Fruit fly (Drosophila melanogaster) whole organism, embryonic: Measurements from ENCODE around the gene ninaG.

Experiments used
- ATbp ChIP-seq: fragments of 200-800 bp; sonication (Bioruptor generic); optimal IDR thresholded peaks from 2 replicates; lab custom pipeline; 2017; ENCODE audit warnings: missing biosample characterization, mild to moderate bottlenecking, missing genetic modification characterization, missing genetic modification reagents
- CG11085 ChIP-seq: fragments of 200-800 bp; sonication (Bioruptor generic); IDR thresholded peaks from 2 replicates; pipeline ENCODE4 v1.3.6; 2022; ENCODE audit warnings: missing biosample characterization, missing genetic modification characterization
- CG11560 ChIP-seq: fragments of 200-800 bp; sonication (Bioruptor generic); IDR thresholded peaks from 3 replicates; pipeline ENCODE4 v1.3.6; 2022; ENCODE audit warnings: missing biosample characterization, missing genetic modification characterization
- CG12071 ChIP-seq: fragments of 200-800 bp; sonication (Bioruptor generic); optimal IDR thresholded peaks from 3 replicates; lab custom pipeline; 2018; ENCODE audit warnings: missing biosample characterization, mild to moderate bottlenecking, missing genetic modification characterization
- CG12155 ChIP-seq: fragments of 200-800 bp; sonication (Bioruptor generic); optimal IDR thresholded peaks from 3 replicates; lab custom pipeline; 2016; ENCODE audit warnings: missing biosample characterization, missing genetic modification characterization
- CG12219 ChIP-seq: fragments of 200-800 bp; sonication (Bioruptor generic); optimal IDR thresholded peaks from 3 replicates; lab custom pipeline; 2018; ENCODE audit warnings: missing biosample characterization, mild to moderate bottlenecking, missing genetic modification characterization
- CG12659 ChIP-seq: fragments of 200-800 bp; sonication (Bioruptor generic); optimal IDR thresholded peaks from 3 replicates; lab custom pipeline; 2017; ENCODE audit warnings: mild to moderate bottlenecking, missing biosample characterization, missing genetic modification reagents, missing genetic modification characterization
- CG12744 ChIP-seq: fragments of 200-800 bp; sonication (Bioruptor generic); optimal IDR thresholded peaks from 2 replicates; lab custom pipeline; 2016; ENCODE audit warnings: missing biosample characterization, missing genetic modification characterization
- CG13424 ChIP-seq: fragments of 200-800 bp; sonication (Bioruptor generic); optimal IDR thresholded peaks from 2 replicates; lab custom pipeline; 2019; ENCODE audit warnings: missing biosample characterization, mild to moderate bottlenecking, missing genetic modification characterization, moderate library complexity
- CG13624 ChIP-seq: fragments of 200-800 bp; sonication (Bioruptor generic); optimal IDR thresholded peaks from 2 replicates; lab custom pipeline; 2016; ENCODE audit warnings: missing biosample characterization, missing genetic modification characterization
- CG14014 ChIP-seq: fragments of 200-800 bp; sonication (Bioruptor generic); IDR thresholded peaks from 2 replicates; pipeline ENCODE4 v1.3.6; 2022; ENCODE audit warnings: missing biosample characterization, missing genetic modification characterization
- CG14441 ChIP-seq: fragments of 200-800 bp; sonication (Bioruptor generic); IDR thresholded peaks from 2 replicates; pipeline ENCODE4 v1.3.6; 2022; ENCODE audit warnings: missing biosample characterization, missing genetic modification characterization
- CG17361 ChIP-seq: fragments of 200-800 bp; sonication (Bioruptor generic); IDR thresholded peaks from 3 replicates; pipeline ENCODE4 v1.3.6; 2022; ENCODE audit warnings: missing biosample characterization, missing genetic modification characterization
- CG18764 ChIP-seq: fragments of 200-800 bp; sonication (Bioruptor generic); optimal IDR thresholded peaks from 3 replicates; lab custom pipeline; 2016; ENCODE audit warnings: missing biosample characterization, missing genetic modification characterization
- CG2116 ChIP-seq: fragments of 200-800 bp; sonication (Bioruptor generic); optimal IDR thresholded peaks from 3 replicates; lab custom pipeline; 2018; ENCODE audit warnings: missing biosample characterization, mild to moderate bottlenecking, missing genetic modification characterization
- CG31388 ChIP-seq: fragments of 200-800 bp; sonication (Bioruptor generic); optimal IDR thresholded peaks from 2 replicates; lab custom pipeline; 2016; ENCODE audit warnings: missing biosample characterization, missing genetic modification characterization
- CG32532 ChIP-seq: fragments of 200-800 bp; sonication (Bioruptor generic); IDR thresholded peaks from 2 replicates; pipeline ENCODE4 v1.3.6; 2022; ENCODE audit warnings: missing biosample characterization, missing genetic modification characterization
- CG3407 ChIP-seq: fragments of 200-800 bp; sonication (Bioruptor generic); optimal IDR thresholded peaks from 2 replicates; lab custom pipeline; 2018; ENCODE audit warnings: missing biosample characterization, mild to moderate bottlenecking, missing genetic modification characterization
- CG34376 ChIP-seq: fragments of 200-800 bp; sonication (Bioruptor generic); optimal IDR thresholded peaks from 2 replicates; lab custom pipeline; 2018; ENCODE audit warnings: missing biosample characterization, mild to moderate bottlenecking, missing genetic modification characterization
- CG34422 ChIP-seq: fragments of 200-800 bp; sonication (Bioruptor generic); IDR thresholded peaks from 3 replicates; pipeline ENCODE4 v1.3.6; 2022; ENCODE audit warnings: missing biosample characterization, missing genetic modification characterization
- CG4617 ChIP-seq: fragments of 200-800 bp; sonication (Bioruptor generic); optimal IDR thresholded peaks from 3 replicates; lab custom pipeline; 2016; ENCODE audit warnings: missing biosample characterization, missing genetic modification characterization, borderline replicate concordance
- CG6689 ChIP-seq: fragments of 200-800 bp; sonication (Bioruptor generic); IDR thresholded peaks from 2 replicates; pipeline ENCODE4 v1.3.6; 2022; ENCODE audit warnings: missing biosample characterization, missing genetic modification characterization
- CG6813 ChIP-seq: fragments of 200-800 bp; sonication (Bioruptor generic); optimal IDR thresholded peaks from 2 replicates; lab custom pipeline; 2017; ENCODE audit warnings: missing biosample characterization, missing genetic modification characterization, mild to moderate bottlenecking, moderate library complexity, missing genetic modification reagents
- CG7357 ChIP-seq: fragments of 200-800 bp; sonication (Bioruptor generic); IDR thresholded peaks from 3 replicates; pipeline ENCODE4 v1.3.6; 2022; ENCODE audit warnings: missing biosample characterization, missing genetic modification characterization
- CG7928 ChIP-seq: fragments of 200-800 bp; sonication (Bioruptor generic); optimal IDR thresholded peaks from 2 replicates; lab custom pipeline; 2017; ENCODE audit warnings: missing biosample characterization, mild to moderate bottlenecking, missing genetic modification characterization
- CG7963 ChIP-seq: fragments of 200-800 bp; sonication (Bioruptor generic); IDR thresholded peaks from 3 replicates; pipeline ENCODE4 v1.3.6; 2022; ENCODE audit warnings: missing biosample characterization, missing genetic modification characterization; ENCODE audit not compliant: partially characterized antibody
- CG9437 ChIP-seq: fragments of 200-800 bp; sonication (Bioruptor generic); optimal IDR thresholded peaks from 2 replicates; lab custom pipeline; 2018; ENCODE audit warnings: missing biosample characterization, mild to moderate bottlenecking, missing genetic modification characterization
- D19B ChIP-seq: fragments of 200-800 bp; sonication (Bioruptor generic); optimal IDR thresholded peaks from 2 replicates; lab custom pipeline; 2017; ENCODE audit warnings: missing biosample characterization, mild to moderate bottlenecking, missing genetic modification characterization
- E2f1 ChIP-seq: fragments of 200-800 bp; sonication (Bioruptor generic); IDR thresholded peaks from 2 replicates; pipeline ENCODE4 v1.3.6; 2022; ENCODE audit warnings: missing biosample characterization, missing genetic modification characterization
- Fer1 ChIP-seq: fragments of 200-800 bp; sonication (Bioruptor generic); optimal IDR thresholded peaks from 2 replicates; lab custom pipeline; 2017; ENCODE audit warnings: missing biosample characterization, mild to moderate bottlenecking, missing genetic modification characterization
- Hr39 ChIP-seq: fragments of >200 bp; optimal IDR thresholded peaks from 2 replicates; lab custom pipeline; 2017
- Max ChIP-seq: fragments of 200-800 bp; sonication (Bioruptor generic); optimal IDR thresholded peaks from 2 replicates; lab custom pipeline; 2016; ENCODE audit warnings: missing biosample characterization, mild to moderate bottlenecking, missing genetic modification characterization
- NFAT ChIP-seq: fragments of 200-800 bp; sonication (Bioruptor generic); IDR thresholded peaks from 2 replicates; pipeline ENCODE4 v1.3.6; 2022; ENCODE audit warnings: missing biosample characterization, missing genetic modification characterization
- Nf-YB ChIP-seq: fragments of 200-800 bp; sonication (Bioruptor generic); optimal IDR thresholded peaks from 3 replicates; lab custom pipeline; 2019; ENCODE audit warnings: missing biosample characterization, mild to moderate bottlenecking, missing genetic modification characterization, moderate library complexity
- NfI ChIP-seq: fragments of 200-800 bp; sonication (Bioruptor generic); optimal IDR thresholded peaks from 3 replicates; lab custom pipeline; 2018; ENCODE audit warnings: missing biosample characterization, mild to moderate bottlenecking, missing genetic modification characterization, moderate library complexity
- Opbp ChIP-seq: fragments of 200-800 bp; sonication (Bioruptor generic); IDR thresholded peaks from 3 replicates; pipeline ENCODE4 v1.3.6; 2022; ENCODE audit warnings: missing biosample characterization, missing genetic modification characterization; ENCODE audit not compliant: partially characterized antibody
- Optix ChIP-seq: fragments of 200-800 bp; sonication (Bioruptor generic); IDR thresholded peaks from 3 replicates; pipeline ENCODE4 v1.3.6; 2022; ENCODE audit warnings: missing biosample characterization, missing genetic modification characterization
- Sin3A ChIP-seq: fragments of >200 bp; optimal IDR thresholded peaks from 2 replicates; lab custom pipeline; 2018
- YL-1 ChIP-seq: fragments of 200-800 bp; sonication (Bioruptor generic); optimal IDR thresholded peaks from 3 replicates; lab custom pipeline; 2017; ENCODE audit warnings: missing biosample characterization, mild to moderate bottlenecking, missing genetic modification characterization
- ab ChIP-seq: fragments of 200-800 bp; sonication (Bioruptor generic); optimal IDR thresholded peaks from 2 replicates; lab custom pipeline; 2016; ENCODE audit warnings: missing biosample characterization, missing genetic modification characterization
- ac ChIP-seq: fragments of 200-800 bp; sonication (Bioruptor generic); optimal IDR thresholded peaks from 3 replicates; lab custom pipeline; 2017; ENCODE audit warnings: missing biosample characterization, mild to moderate bottlenecking, missing genetic modification characterization
- dmrt99B ChIP-seq: fragments of 200-800 bp; sonication (Bioruptor generic); optimal IDR thresholded peaks from 2 replicates; lab custom pipeline; 2018; ENCODE audit warnings: missing biosample characterization, mild to moderate bottlenecking, missing genetic modification characterization, moderate library complexity
- esg ChIP-seq: fragments of 200-800 bp; sonication (Bioruptor generic); conservative IDR thresholded peaks from 2 replicates; pipeline ENCODE4 v1.3.6; 2022; ENCODE audit warnings: missing biosample characterization, missing genetic modification characterization
- ewg ChIP-seq: fragments of 200-800 bp; sonication (Bioruptor generic); optimal IDR thresholded peaks from 3 replicates; lab custom pipeline; 2017; ENCODE audit warnings: mild to moderate bottlenecking, missing biosample characterization, missing genetic modification reagents, missing genetic modification characterization
- ftz-f1 ChIP-seq: fragments of 200-800 bp; sonication (Bioruptor generic); optimal IDR thresholded peaks from 2 replicates; lab custom pipeline; 2016; ENCODE audit warnings: missing biosample characterization, missing genetic modification characterization
- lbe ChIP-seq: fragments of 200-800 bp; sonication (Bioruptor generic); optimal IDR thresholded peaks from 2 replicates; lab custom pipeline; 2016; ENCODE audit warnings: missing biosample characterization, mild to moderate bottlenecking, missing genetic modification characterization
- mirr ChIP-seq: fragments of 200-800 bp; sonication (Bioruptor generic); optimal IDR thresholded peaks from 3 replicates; lab custom pipeline; 2018; ENCODE audit warnings: missing biosample characterization, mild to moderate bottlenecking, missing genetic modification characterization
- pnt ChIP-seq: fragments of 200-800 bp; sonication (Bioruptor generic); optimal IDR thresholded peaks from 3 replicates; lab custom pipeline; 2016; ENCODE audit warnings: missing biosample characterization, missing genetic modification characterization
- sim ChIP-seq: fragments of 200-800 bp; sonication (Bioruptor generic); IDR thresholded peaks from 2 replicates; pipeline ENCODE4 v1.3.6; 2022; ENCODE audit warnings: missing biosample characterization, missing genetic modification characterization
- sima ChIP-seq: fragments of 200-800 bp; sonication (Bioruptor generic); optimal IDR thresholded peaks from 2 replicates; lab custom pipeline; 2016; ENCODE audit warnings: missing biosample characterization, missing genetic modification characterization
- so ChIP-seq: fragments of 200-800 bp; sonication (Bioruptor generic); IDR thresholded peaks from 3 replicates; pipeline ENCODE4 v1.3.6; 2022; ENCODE audit warnings: missing biosample characterization, missing genetic modification characterization
- tin ChIP-seq: fragments of 200-800 bp; sonication (Bioruptor generic); optimal IDR thresholded peaks from 3 replicates; lab custom pipeline; 2016; ENCODE audit warnings: missing biosample characterization, missing genetic modification characterization

ninaG gene

dm6 chr3R:11409667-11410137 is 11.8 kb downstream of the ninaG start, which contains the start of the genes mgr and Irbp (continued):
- TF ChIP-seq so (GFP tag; lab: Robert Waterston, UW) (peak; percentile 93), CG13624 (GFP tag; lab: Kevin White, UChicago) (peak; percentile 14), NfI (GFP tag; lab: Kevin White, UChicago) (peak; percentile 91), Nf-YB (GFP tag; lab: Kevin White, UChicago) (peak; percentile 73), CG9437 (GFP tag; lab: Kevin White, UChicago) (peak; percentile 76), Opbp (GFP tag; lab: Robert Waterston, UW) (peak; percentile 70), Sin3A (lab: Kevin White, UChicago) (no peak), tin (GFP tag; lab: Kevin White, UChicago) (peak; percentile 90), NFAT (GFP tag; lab: Robert Waterston, UW) (peak; percentile 90), CG7928 (GFP tag; lab: Kevin White, UChicago) (peak; percentile 71), CG12744 (GFP tag; lab: Kevin White, UChicago) (no peak), CG11085 (GFP tag; lab: Robert Waterston, UW) (peak; percentile 88), CG31388 (GFP tag; lab: Kevin White, UChicago) (peak; percentile 65), esg (peak; percentile 91), ac (GFP tag; lab: Kevin White, UChicago) (peak; percentile 58), ewg (peak; percentile 83), lbe (GFP tag; lab: Kevin White, UChicago) (no peak), Max (GFP tag; lab: Kevin White, UChicago) (peak; percentile 87), YL-1 (GFP tag; lab: Kevin White, UChicago) (peak; percentile 93), CG3407 (GFP tag; lab: Kevin White, UChicago) (peak; percentile 83), CG6813 (GFP tag; lab: Kevin White, UChicago) (peak; percentile 75), Fer1 (GFP tag; lab: Kevin White, UChicago) (no peak), D19B (peak; percentile 72), CG14441 (peak; percentile 94), CG7357 (peak; percentile 83), CG13424 (tag; lab: Kevin White, UChicago) (peak; percentile 94), ab (no peak), sima (GFP tag; lab: Kevin White, UChicago) (no peak), CG6689 (GFP tag; lab: Robert Waterston, UW) (peak; percentile 95), CG14014 (peak; percentile 92), mirr (GFP tag; lab: Kevin White, UChicago) (no peak), CG17361 (GFP tag; lab: Robert Waterston, UW) (peak; percentile 96), CG12659 (GFP tag; lab: Kevin White, UChicago) (peak; percentile 96), sim (GFP tag; lab: Robert Waterston, UW) (peak; percentile 88), ATbp (GFP tag; lab: Kevin White, UChicago) (peak; percentile 82), dmrt99B (tag; lab: Kevin White, UChicago) (no peak), CG34422 (peak; percentile 95), CG4617 (GFP tag; lab: Kevin White, UChicago) (peak; percentile 47), Hr39 (lab: Kevin White, UChicago) (no peak), CG2116 (GFP tag; lab: Kevin White, UChicago) (peak; percentile 82), CG11560 (tag; lab: Robert Waterston, UW) (peak; percentile 83), ftz-f1 (peak; percentile 23), CG12071 (no peak), E2f1 (GFP tag; lab: Robert Waterston, UW) (peak; percentile 95), pnt (peak; percentile 5), CG12155 (GFP tag; lab: Kevin White, UChicago) (peak; percentile 87), CG18764 (peak; percentile 85), Optix (peak; percentile 91), CG12219 (GFP tag; lab: Kevin White, UChicago) (peak; percentile 72), CG34376 (GFP tag; lab: Kevin White, UChicago) (peak; percentile 59), CG7963 (GFP tag; lab: Robert Waterston, UW) (peak; percentile 52; the same call in 1 of the 3 replicates), CG32532 (GFP tag; lab: Robert Waterston, UW) (peak; percentile 96)
